Worm (Caenorhabditis elegans) whole organism, L1 larva: ENCODE measurements around the gene C25F9.12.

Experiments
- C04F5.9 ChIP-seq: sonication (generic microtip); optimal IDR thresholded peaks from 2 replicates; lab custom pipeline; 2016; ENCODE audit warnings: missing genetic modification characterization, missing compliant biosample characterization
- C16A3.4 ChIP-seq: fragments of 150-350 bp; optimal IDR thresholded peaks from 2 replicates; lab custom pipeline; 2014; ENCODE audit warnings: missing biosample characterization, missing genetic modification characterization
- C34B4.2 ChIP-seq: sonication (generic microtip); optimal IDR thresholded peaks from 2 replicates; lab custom pipeline; 2017; ENCODE audit warnings: mild to moderate bottlenecking, missing genetic modification characterization, missing compliant biosample characterization
- Y116A8C.19 ChIP-seq: sonication (generic microtip); optimal IDR thresholded peaks from 2 replicates; lab custom pipeline; 2016; ENCODE audit warnings: missing compliant biosample characterization, missing genetic modification characterization, borderline replicate concordance
- alr-1 ChIP-seq: fragments of 200-800 bp; sonication (Bioruptor generic); optimal IDR thresholded peaks from 2 replicates; lab custom pipeline; 2018; ENCODE audit warnings: borderline replicate concordance, mild to moderate bottlenecking, missing genetic modification characterization, missing compliant biosample characterization
- aly-2 ChIP-seq: fragments of 150-350 bp; optimal IDR thresholded peaks from 2 replicates; lab custom pipeline; 2014; ENCODE audit warnings: missing biosample characterization, missing genetic modification characterization
- ama-1 ChIP-seq: fragments of 150-350 bp; optimal IDR thresholded peaks from 2 replicates; lab custom pipeline; 2014
- ceh-63 ChIP-seq: fragments of 200-800 bp; sonication (Bioruptor generic); optimal IDR thresholded peaks from 2 replicates; lab custom pipeline; 2018; ENCODE audit warnings: mild to moderate bottlenecking, missing genetic modification characterization, missing compliant biosample characterization
- dsc-1 ChIP-seq: sonication (generic microtip); optimal IDR thresholded peaks from 2 replicates; lab custom pipeline; 2016; ENCODE audit warnings: mild to moderate bottlenecking, missing genetic modification characterization, missing compliant biosample characterization
- efl-1 ChIP-seq, 4 experiments: fragments of 150-350 bp; optimal IDR thresholded peaks in 3 of 4; peaks in 1 of 4; 1 replicate in 1 of 4; 2 replicates in 3 of 4; lab custom pipeline; 2014; ENCODE audit warnings: missing biosample characterization in 2 of 4, missing genetic modification characterization in 2 of 4, missing genetic modification reagents in 2 of 4
- egl-13 ChIP-seq: sonication (generic microtip); optimal IDR thresholded peaks from 2 replicates; lab custom pipeline; 2016; ENCODE audit warnings: missing genotype, missing genetic modification reagents, missing genetic modification characterization, missing compliant biosample characterization
- elt-2 ChIP-seq: sonication (generic microtip); optimal IDR thresholded peaks from 2 replicates; lab custom pipeline; 2016; ENCODE audit warnings: missing genetic modification characterization, mild to moderate bottlenecking, inconsistent platforms, missing compliant biosample characterization, missing genetic modification reagents
- ets-5 ChIP-seq: fragments of 200-800 bp; sonication (Bioruptor generic); IDR thresholded peaks from 2 replicates; pipeline ENCODE4 v1.3.6; 2022; ENCODE audit warnings: missing genetic modification characterization, missing compliant biosample characterization
- fkh-10 ChIP-seq: sonication (generic microtip); optimal IDR thresholded peaks from 2 replicates; lab custom pipeline; 2017; ENCODE audit warnings: missing biosample characterization, missing genetic modification reagents, missing genetic modification characterization
- fos-1 ChIP-seq: fragments of 150-350 bp; optimal IDR thresholded peaks from 2 replicates; lab custom pipeline; 2014; ENCODE audit warnings: missing biosample characterization, missing genetic modification characterization
- grh-1 ChIP-seq: fragments of 200-800 bp; sonication (Bioruptor generic); IDR thresholded peaks from 2 replicates; pipeline ENCODE4 v1.3.6; 2022; ENCODE audit warnings: missing genetic modification reagents, missing genetic modification characterization, missing compliant biosample characterization
- hlh-17 ChIP-seq: fragments of 200-800 bp; sonication (Bioruptor generic); optimal IDR thresholded peaks from 2 replicates; lab custom pipeline; 2018; ENCODE audit warnings: missing genetic modification characterization, mild to moderate bottlenecking, missing compliant biosample characterization, moderate library complexity, borderline replicate concordance
- hpl-2 ChIP-seq: fragments of 150-350 bp; optimal IDR thresholded peaks from 2 replicates; lab custom pipeline; 2014; ENCODE audit warnings: missing biosample characterization, missing genetic modification reagents, missing genetic modification characterization
- irx-1 ChIP-seq: sonication (generic microtip); optimal IDR thresholded peaks from 2 replicates; lab custom pipeline; 2016; ENCODE audit warnings: missing genetic modification characterization, missing compliant biosample characterization
- lin-13 ChIP-seq: fragments of 150-350 bp; optimal IDR thresholded peaks from 2 replicates; lab custom pipeline; 2014; ENCODE audit warnings: missing biosample characterization, missing genetic modification reagents, missing genetic modification characterization
- lin-15B ChIP-seq: fragments of 150-350 bp; sonication (generic microtip); optimal IDR thresholded peaks from 3 replicates; lab custom pipeline; 2014; ENCODE audit warnings: missing biosample characterization, missing genetic modification characterization
- lin-39 ChIP-seq: fragments of 150-350 bp; optimal IDR thresholded peaks from 2 replicates; lab custom pipeline; 2014; ENCODE audit warnings: missing biosample characterization, missing genetic modification reagents, missing genetic modification characterization
- lir-3 ChIP-seq: sonication (generic microtip); optimal IDR thresholded peaks from 2 replicates; lab custom pipeline; 2016; ENCODE audit warnings: mild to moderate bottlenecking, missing genetic modification characterization, moderate library complexity, missing compliant biosample characterization; ENCODE audit not compliant: poor library complexity
- lsy-2 ChIP-seq, 2 experiments: fragments of 150-350 bp; optimal IDR thresholded peaks; 2 replicates each; lab custom pipeline; 2014; ENCODE audit warnings: missing biosample characterization in 2 of 2, missing genetic modification characterization in 2 of 2
- mef-2 ChIP-seq: fragments of 150-350 bp; optimal IDR thresholded peaks from 2 replicates; lab custom pipeline; 2014; ENCODE audit warnings: missing biosample characterization, missing genetic modification characterization
- mep-1 ChIP-seq: fragments of 150-350 bp; optimal IDR thresholded peaks from 2 replicates; lab custom pipeline; 2014; ENCODE audit warnings: missing biosample characterization, missing genetic modification characterization
- nhr-11 ChIP-seq: fragments of 150-350 bp; optimal IDR thresholded peaks from 2 replicates; lab custom pipeline; 2014; ENCODE audit warnings: missing biosample characterization, missing genetic modification characterization
- nhr-12 ChIP-seq: sonication (generic microtip); optimal IDR thresholded peaks from 2 replicates; lab custom pipeline; 2017; ENCODE audit warnings: missing biosample characterization, missing genetic modification characterization
- nhr-19 ChIP-seq: fragments of 200-800 bp; sonication (Bioruptor generic); conservative IDR thresholded peaks from 2 replicates; pipeline ENCODE4 v1.3.6; 2022; ENCODE audit warnings: missing genetic modification characterization, missing compliant biosample characterization
- nhr-20 ChIP-seq: sonication (generic microtip); optimal IDR thresholded peaks from 2 replicates; lab custom pipeline; 2016; ENCODE audit warnings: mild to moderate bottlenecking, missing genetic modification characterization, missing compliant biosample characterization
- nhr-237 ChIP-seq: fragments of 150-350 bp; optimal IDR thresholded peaks from 2 replicates; lab custom pipeline; 2014; ENCODE audit warnings: missing biosample characterization, missing genetic modification characterization
- nhr-28 ChIP-seq: fragments of 150-350 bp; optimal IDR thresholded peaks from 2 replicates; lab custom pipeline; 2014; ENCODE audit warnings: missing biosample characterization, missing genetic modification characterization
- nhr-71 ChIP-seq: sonication (generic microtip); optimal IDR thresholded peaks from 2 replicates; lab custom pipeline; 2016; ENCODE audit warnings: mild to moderate bottlenecking, missing genetic modification characterization, moderate library complexity, missing compliant biosample characterization
- nhr-84 ChIP-seq: sonication (generic microtip); optimal IDR thresholded peaks from 2 replicates; lab custom pipeline; 2017; ENCODE audit warnings: missing biosample characterization, missing genetic modification characterization
- nhr-85 ChIP-seq: sonication (generic microtip); peaks from one replicate; lab custom pipeline; 2016; ENCODE audit warnings: missing genetic modification characterization, inconsistent platforms, missing compliant biosample characterization
- pag-3 ChIP-seq: sonication (generic microtip); optimal IDR thresholded peaks from 2 replicates; lab custom pipeline; 2017; ENCODE audit warnings: missing genetic modification characterization, mild to moderate bottlenecking, missing compliant biosample characterization, antibody characterized with exemption, borderline replicate concordance; ENCODE audit not compliant: insufficient read depth
- pax-3 ChIP-seq: fragments of 200-800 bp; sonication (Bioruptor generic); optimal IDR thresholded peaks from 2 replicates; lab custom pipeline; 2018; ENCODE audit warnings: mild to moderate bottlenecking, missing genetic modification characterization, moderate library complexity, missing compliant biosample characterization
- pqm-1 ChIP-seq: sonication (generic microtip); optimal IDR thresholded peaks from 3 replicates; lab custom pipeline; 2017; ENCODE audit warnings: missing biosample characterization, missing genetic modification characterization
- snpc-4 ChIP-seq: fragments of 150-350 bp; optimal IDR thresholded peaks from 2 replicates; lab custom pipeline; 2014; ENCODE audit warnings: missing biosample characterization, missing genetic modification characterization
- swsn-7 ChIP-seq: sonication (generic microtip); optimal IDR thresholded peaks from 2 replicates; lab custom pipeline; 2016; ENCODE audit warnings: missing genetic modification characterization, missing compliant biosample characterization
- tlp-1 ChIP-seq: fragments of 150-350 bp; optimal IDR thresholded peaks from 2 replicates; lab custom pipeline; 2014; ENCODE audit warnings: missing biosample characterization, missing genetic modification characterization
- unc-62 ChIP-seq: fragments of 150-350 bp; optimal IDR thresholded peaks from 2 replicates; lab custom pipeline; 2014; ENCODE audit warnings: missing biosample characterization, missing genetic modification reagents, missing genetic modification characterization
- vab-15 ChIP-seq: sonication (generic microtip); optimal IDR thresholded peaks from 2 replicates; lab custom pipeline; 2017; ENCODE audit warnings: missing genotype, mild to moderate bottlenecking, missing genetic modification characterization, missing compliant biosample characterization
- xbp-1 ChIP-seq: sonication (generic microtip); optimal IDR thresholded peaks from 2 replicates; lab custom pipeline; 2016; ENCODE audit warnings: missing genetic modification characterization, missing compliant biosample characterization
- ztf-4 ChIP-seq: fragments of 150-350 bp; optimal IDR thresholded peaks from 2 replicates; lab custom pipeline; 2014; ENCODE audit warnings: missing biosample characterization, missing genetic modification characterization

C25F9.12 gene

DNA sequence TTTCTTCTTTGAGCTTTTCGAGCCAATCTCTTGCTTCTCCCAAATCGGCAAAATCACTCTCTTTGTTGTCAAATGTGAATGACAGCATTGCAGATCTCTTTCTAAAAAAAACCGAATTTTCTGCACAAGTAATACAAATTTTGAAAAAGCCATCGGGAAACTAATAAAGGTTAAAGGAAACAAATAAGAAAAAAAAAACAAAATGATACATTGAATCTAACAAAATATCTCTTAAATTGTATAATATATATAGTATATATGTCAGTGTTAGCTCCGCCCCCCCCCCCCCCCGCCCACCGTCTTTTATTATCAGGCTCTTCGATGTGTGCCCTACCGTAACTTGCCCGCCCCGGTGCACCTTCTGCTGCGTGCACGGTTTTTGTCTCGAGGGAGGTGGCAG is 30.2 kb upstream of the C25F9.12 start, which contains the start of gene C25F9.11:
C25F9.11 (minus strand) TSS at position 101 of the 400 bp plus-strand sequence.
- TF ChIP-seq ceh-63 (GFP tag; lab: Kevin White, UChicago), result no peak
- TF ChIP-seq mep-1 (tag; lab: Kevin White, UChicago), result no peak
- no peak for TF ChIP-seq hlh-17 (GFP tag; lab: Kevin White, UChicago)
- TF ChIP-seq fos-1 (tag; lab: Kevin White, UChicago), result no peak
- no peak for TF ChIP-seq pqm-1
- TF ChIP-seq Y116A8C.19 (tag; lab: Kevin White, UChicago), result no peak
- no peak for TF ChIP-seq hpl-2 (GFP tag; lab: Kevin White, UChicago)
- no peak for TF ChIP-seq nhr-28 (tag; lab: Kevin White, UChicago)

DNA sequence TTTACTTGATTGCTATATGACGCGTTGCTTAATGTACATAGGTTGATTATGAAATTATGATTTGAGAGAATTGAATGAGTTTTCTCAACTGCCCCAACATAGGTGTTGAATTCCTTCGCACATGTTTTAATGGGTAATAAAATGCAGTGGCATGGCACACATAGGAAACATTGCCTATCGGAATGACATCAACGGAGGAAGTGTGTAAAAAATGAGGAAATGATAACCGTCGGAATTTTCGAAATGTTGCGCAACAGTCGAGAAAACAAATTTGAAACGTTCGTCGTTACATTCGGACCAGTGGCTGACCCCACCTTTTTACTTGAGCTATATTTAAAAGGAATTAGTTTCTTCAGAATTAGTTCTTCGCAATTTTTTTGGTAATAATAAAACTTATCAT is 29.3 kb upstream of the C25F9.12 start:
- TF ChIP-seq C34B4.2 (no peak), elt-2 (tag; lab: Kevin White, UChicago) (peak; percentile 14), C16A3.4 (tag; lab: Kevin White, UChicago) (no peak), lin-39 (tag; lab: Kevin White, UChicago) (no peak)

DNA sequence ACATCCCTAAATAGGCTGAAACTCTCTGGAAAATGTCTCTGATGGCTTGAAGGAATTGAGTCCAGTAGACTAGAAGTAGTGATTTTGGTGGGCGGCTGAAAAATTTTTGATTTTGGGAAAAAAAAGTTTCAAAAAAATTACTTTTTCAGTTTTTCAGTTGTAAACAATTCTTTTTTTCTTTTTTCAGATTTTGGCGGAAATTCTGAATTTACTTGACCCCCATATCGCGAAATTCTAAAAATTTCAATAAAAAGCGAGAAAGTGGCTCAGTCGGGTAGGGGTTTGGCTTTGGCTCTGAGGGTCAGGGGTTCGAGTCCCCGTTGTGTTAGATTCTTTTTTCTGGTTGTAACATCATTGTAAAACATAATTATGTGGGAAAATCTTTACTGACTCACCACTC is 28.3 kb upstream of the C25F9.12 start, which contains the start of gene srw-85:
srw-85 (minus strand) TSS at position 101 of the 400 bp plus-strand sequence.
- TF ChIP-seq vab-15 (tag; lab: Kevin White, UChicago) (no peak), nhr-237 (tag; lab: Kevin White, UChicago) (no peak), mef-2 (tag; lab: Kevin White, UChicago) (no peak), grh-1 (GFP tag; lab: Robert Waterston, UW) (no peak), aly-2 (tag; lab: Kevin White, UChicago) (no peak), fos-1 (tag; lab: Kevin White, UChicago) (no peak), C04F5.9 (tag; lab: Kevin White, UChicago) (no peak), Y116A8C.19 (tag; lab: Kevin White, UChicago) (no peak), ets-5 (no peak), lir-3 (tag; lab: Kevin White, UChicago) (no peak), unc-62 (no peak), alr-1 (no peak), nhr-71 (no peak), nhr-84 (tag; lab: Kevin White, UChicago) (no peak), lsy-2 (tag; optimal IDR thresholded peaks at IDR 0.05; lab: Kevin White, UChicago) (no peak), snpc-4 (tag; lab: Kevin White, UChicago) (no peak), swsn-7 (tag; lab: Kevin White, UChicago) (no peak), fkh-10 (no peak)

DNA sequence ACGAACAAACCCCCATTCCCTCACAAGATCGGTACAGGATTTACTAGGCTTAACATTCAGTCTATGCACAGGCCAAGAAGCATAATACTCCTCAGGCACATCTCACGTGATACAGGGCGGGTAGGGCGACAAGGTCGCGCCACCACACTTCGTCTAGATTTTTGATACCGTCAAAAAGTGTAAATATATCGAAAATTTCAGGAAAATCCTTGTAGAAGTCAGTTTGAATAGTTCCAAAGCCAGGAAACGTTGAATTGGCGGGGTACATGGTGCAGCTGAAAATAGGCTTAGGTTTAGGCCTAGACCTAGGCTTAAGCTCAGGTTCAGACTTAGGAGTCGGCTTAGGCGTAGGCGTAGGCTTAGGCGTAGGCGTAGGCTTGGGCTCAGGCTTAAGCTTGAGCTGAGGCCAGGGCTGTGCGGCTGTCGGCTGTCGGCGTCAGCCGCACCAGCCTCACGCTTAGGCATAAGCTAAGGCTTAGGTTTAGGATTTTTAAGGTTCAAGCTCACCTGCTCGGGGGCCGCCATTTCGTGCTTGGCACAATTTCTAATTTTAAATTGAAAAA is 27.7 kb upstream of the C25F9.12 start:
- TF ChIP-seq efl-1 (optimal IDR thresholded peaks at IDR 0.05; lab: Kevin White, UChicago) (no peak), efl-1 (GFP tag; optimal IDR thresholded peaks at IDR 0.05 in 1 of 2; lab: Kevin White, UChicago) (no peak), nhr-19 (GFP tag; lab: Robert Waterston, UW) (0 out of 2 replicates have a peak, but pooled peaks have one; percentile 6), pag-3 (tag; lab: Kevin White, UChicago) (no peak)

DNA sequence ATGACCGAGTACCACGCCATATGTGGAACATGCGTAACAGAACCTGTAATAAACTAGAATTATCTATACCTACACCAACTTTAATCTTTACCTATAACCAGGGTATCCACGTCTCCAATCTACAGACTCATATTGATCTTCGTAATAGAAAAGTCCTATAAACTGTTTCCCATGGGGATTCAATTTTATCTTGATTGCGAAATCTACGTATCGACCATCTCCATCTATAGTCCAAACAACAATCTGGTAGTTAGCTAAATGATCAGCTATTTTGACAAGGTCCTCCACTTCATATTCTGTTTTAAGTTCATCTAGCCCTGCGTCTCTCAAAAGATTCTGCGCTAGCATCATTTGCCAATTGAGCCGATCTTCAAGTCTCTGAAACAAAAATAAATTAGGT is 26.9 kb upstream of the C25F9.12 start:
- TF ChIP-seq ceh-63 (GFP tag; lab: Kevin White, UChicago) (no peak), ztf-4 (tag; lab: Kevin White, UChicago) (no peak), tlp-1 (tag; lab: Kevin White, UChicago) (no peak), lsy-2 (tag; optimal IDR thresholded peaks at IDR 0.05; lab: Kevin White, UChicago) (peak; percentile 13 to 15), egl-13 (tag; lab: Kevin White, UChicago) (no peak), mep-1 (tag; lab: Kevin White, UChicago) (no peak), nhr-12 (tag; lab: Kevin White, UChicago) (no peak), lin-13 (GFP tag; lab: Kevin White, UChicago) (no peak), pax-3 (no peak), nhr-85 (tag; lab: Kevin White, UChicago) (peak; percentile 95), xbp-1 (tag; lab: Kevin White, UChicago) (no peak), ama-1 (no peak), Y116A8C.19 (tag; lab: Kevin White, UChicago) (no peak), irx-1 (tag; lab: Kevin White, UChicago) (no peak), dsc-1 (tag; lab: Kevin White, UChicago) (no peak), lin-15B (no peak), fos-1 (tag; lab: Kevin White, UChicago) (no peak), nhr-20 (tag; lab: Kevin White, UChicago) (peak; percentile 61), unc-62 (no peak), nhr-84 (tag; lab: Kevin White, UChicago) (no peak), nhr-11 (tag; lab: Kevin White, UChicago) (no peak)
